Worm (Caenorhabditis elegans): Measurements from ENCODE around the gene F43D2.3.

Gene F43D2.3

ce11 chrV:14631588-14631987, at the start of gene F43D2.3:
F43D2.3 (plus strand) TSS chrV:14631888.
- TF ChIP-seq ceh-90 (tag; optimal IDR thresholded peaks at IDR 0.05) (no peak), nhr-20 (tag; optimal IDR thresholded peaks at IDR 0.05) (no peak), ceh-82 (tag; optimal IDR thresholded peaks at IDR 0.05) (no peak), snpc-4 (tag; optimal IDR thresholded peaks at IDR 0.05) (no peak), grh-1 (GFP tag; IDR thresholded peaks at IDR 0.05) (no peak), unc-30 (tag; optimal IDR thresholded peaks at IDR 0.05) (no peak), egl-27 (tag; optimal IDR thresholded peaks at IDR 0.05) (no peak), nhr-11 (tag; optimal IDR thresholded peaks at IDR 0.05) (no peak), F16B12.6 (tag; optimal IDR thresholded peaks at IDR 0.05) (no peak), ceh-8 (GFP tag; optimal IDR thresholded peaks at IDR 0.05) (no peak), unc-62 (GFP tag; optimal IDR thresholded peaks at IDR 0.05) (no peak), ztf-4 (tag; optimal IDR thresholded peaks at IDR 0.05) (no peak), Y116A8C.19 (tag; optimal IDR thresholded peaks at IDR 0.05; ENCODE audit: borderline replicate concordance) (no peak), nhr-71 (tag; optimal IDR thresholded peaks at IDR 0.05) (no peak), ama-1 (optimal IDR thresholded peaks at IDR 0.05) (no peak)

- TF ChIP-seq fkh-4 (tag; optimal IDR thresholded peaks at IDR 0.05; ENCODE audit: borderline replicate concordance) (no peak), fos-1 (tag; optimal IDR thresholded peaks at IDR 0.05) (no peak), hpl-2 (GFP tag; optimal IDR thresholded peaks at IDR 0.05) (no peak), mep-1 (tag; optimal IDR thresholded peaks at IDR 0.05) (no peak), nhr-11 (tag; optimal IDR thresholded peaks at IDR 0.05) (no peak), nhr-28 (tag; optimal IDR thresholded peaks at IDR 0.05) (no peak), rnt-1 (tag; optimal IDR thresholded peaks at IDR 0.05) (no peak), C16A3.4 (tag; optimal IDR thresholded peaks at IDR 0.05) (no peak), pqm-1 (tag; optimal IDR thresholded peaks at IDR 0.05) (no peak), vab-15 (tag; optimal IDR thresholded peaks at IDR 0.05) (no peak), nhr-20 (tag; optimal IDR thresholded peaks at IDR 0.05) (no peak), nhr-12 (tag; optimal IDR thresholded peaks at IDR 0.05) (no peak), unc-86 (tag; optimal IDR thresholded peaks at IDR 0.05) (no peak), swsn-7 (tag; optimal IDR thresholded peaks at IDR 0.05) (no peak), F16B12.6 (tag; optimal IDR thresholded peaks at IDR 0.05) (no peak), lin-35 (GFP tag; optimal IDR thresholded peaks at IDR 0.05) (no peak), grh-1 (GFP tag; IDR thresholded peaks at IDR 0.05) (no peak), fkh-8 (tag; optimal IDR thresholded peaks at IDR 0.05) (no peak), ceh-82 (tag; optimal IDR thresholded peaks at IDR 0.05) (no peak)
Measured at ce11 chrV:14585351-14585750, 46.3 kb upstream of the F43D2.3 start, which contains the start of gene Y40H4A.2. Y40H4A.2 (minus strand) TSS chrV:14585451.

DNA sequence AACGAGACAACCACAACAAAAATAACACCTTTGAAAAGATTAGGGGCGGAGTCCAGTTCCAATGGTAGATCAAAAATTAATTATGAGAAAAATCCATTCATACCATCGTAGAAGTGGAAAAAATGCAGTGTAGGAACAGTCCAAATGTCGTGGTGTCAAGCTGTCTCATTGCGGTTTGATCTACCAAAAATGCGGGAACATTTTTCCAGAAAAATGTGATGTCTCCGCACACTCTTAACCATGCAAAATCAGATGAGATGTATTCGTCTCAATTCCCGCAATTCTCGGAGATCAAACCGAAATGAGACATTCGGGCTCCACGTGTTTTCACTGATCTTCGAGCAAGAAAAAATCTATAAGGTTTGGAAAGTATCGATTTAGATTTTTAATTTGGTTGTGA, 37.6 kb upstream of the F43D2.3 start:
- TF ChIP-seq elt-2 (tag; optimal IDR thresholded peaks at IDR 0.05) (no peak), C34B4.2 (tag; optimal IDR thresholded peaks at IDR 0.05) (no peak), ets-5 (GFP tag; IDR thresholded peaks at IDR 0.05) (no peak), ceh-63 (GFP tag; optimal IDR thresholded peaks at IDR 0.05) (no peak), C16A3.4 (tag; optimal IDR thresholded peaks at IDR 0.05) (no peak), unc-62 (GFP tag; optimal IDR thresholded peaks at IDR 0.05) (no peak), aly-2 (tag; optimal IDR thresholded peaks at IDR 0.05) (no peak)

- TF ChIP-seq nhr-28 (tag; optimal IDR thresholded peaks at IDR 0.05) (no peak), unc-30 (tag; optimal IDR thresholded peaks at IDR 0.05) (no peak), dsc-1 (tag; optimal IDR thresholded peaks at IDR 0.05) (no peak), nhr-11 (tag; optimal IDR thresholded peaks at IDR 0.05) (no peak), ets-5 (GFP tag; IDR thresholded peaks at IDR 0.05) (no peak), lin-13 (GFP tag; optimal IDR thresholded peaks at IDR 0.05) (no peak)
Measured at ce11 chrV:14594943-14595342, 36.7 kb upstream of the F43D2.3 start.

- TF ChIP-seq xbp-1 (tag; optimal IDR thresholded peaks at IDR 0.05) (no peak), elt-2 (tag; optimal IDR thresholded peaks at IDR 0.05) (peak; percentile 44), skn-1 (tag; optimal IDR thresholded peaks at IDR 0.05) (no peak)
Measured at ce11 chrV:14595984-14596383, 35.7 kb upstream of the F43D2.3 start.
